Worm (Caenorhabditis elegans) whole organism, L2 larva: ENCODE data around the gene sftb-1.

Source experiments
- C34F6.9 ChIP-seq: fragments of 150-350 bp; optimal IDR thresholded peaks from 2 replicates; lab custom pipeline; 2014; ENCODE audit warnings: missing biosample characterization, missing genetic modification characterization
- F13H6.1 ChIP-seq: sonication (generic microtip); optimal IDR thresholded peaks from 2 replicates; lab custom pipeline; 2016; ENCODE audit warnings: missing genetic modification characterization, missing compliant biosample characterization
- R02D3.7 ChIP-seq: fragments of 150-350 bp; optimal IDR thresholded peaks from 2 replicates; lab custom pipeline; 2014; ENCODE audit warnings: missing biosample characterization, missing genetic modification characterization
- alr-1 ChIP-seq: fragments of 150-350 bp; optimal IDR thresholded peaks from 2 replicates; lab custom pipeline; 2014; ENCODE audit warnings: missing biosample characterization, missing genetic modification characterization
- ama-1 ChIP-seq: fragments of 150-350 bp; optimal IDR thresholded peaks from 2 replicates; lab custom pipeline; 2018; ENCODE audit warnings: inconsistent platforms
- blmp-1 ChIP-seq: sonication (generic microtip); optimal IDR thresholded peaks from 2 replicates; lab custom pipeline; 2017; ENCODE audit warnings: missing genetic modification characterization, mild to moderate bottlenecking, missing compliant biosample characterization, antibody characterized with exemption, moderate library complexity; ENCODE audit not compliant: insufficient read depth
- crh-2 ChIP-seq: sonication (generic microtip); optimal IDR thresholded peaks from 2 replicates; lab custom pipeline; 2017; ENCODE audit warnings: missing biosample characterization, missing genetic modification characterization
- dmd-4 ChIP-seq: sonication (generic microtip); optimal IDR thresholded peaks from 2 replicates; lab custom pipeline; 2017; ENCODE audit warnings: missing biosample characterization, missing genetic modification characterization
- egl-27 ChIP-seq: sonication (generic microtip); optimal IDR thresholded peaks from 3 replicates; lab custom pipeline; 2017; ENCODE audit warnings: missing biosample characterization, missing genetic modification reagents, missing genetic modification characterization
- elt-3 ChIP-seq: sonication (generic microtip); optimal IDR thresholded peaks from 2 replicates; lab custom pipeline; 2017; ENCODE audit warnings: missing biosample characterization, missing genetic modification characterization
- fos-1 ChIP-seq: fragments of 150-350 bp; optimal IDR thresholded peaks from 2 replicates; lab custom pipeline; 2014; ENCODE audit warnings: missing biosample characterization, missing genetic modification characterization
- gmeb-1 ChIP-seq: fragments of 150-350 bp; optimal IDR thresholded peaks from 2 replicates; lab custom pipeline; 2014; ENCODE audit warnings: missing biosample characterization, missing genetic modification characterization
- lin-11 ChIP-seq: fragments of 150-350 bp; sonication (generic microtip); optimal IDR thresholded peaks from 2 replicates; lab custom pipeline; 2014; ENCODE audit warnings: missing biosample characterization, missing genetic modification characterization, inconsistent platforms, mixed read lengths
- lin-13 ChIP-seq: fragments of 150-350 bp; optimal IDR thresholded peaks from 2 replicates; lab custom pipeline; 2014; ENCODE audit warnings: missing biosample characterization, missing genetic modification reagents, missing genetic modification characterization
- lin-39 ChIP-seq: fragments of 150-350 bp; optimal IDR thresholded peaks from 2 replicates; lab custom pipeline; 2014; ENCODE audit warnings: missing biosample characterization, missing genetic modification reagents, missing genetic modification characterization
- mab-5 ChIP-seq: fragments of 150-350 bp; optimal IDR thresholded peaks from 2 replicates; lab custom pipeline; 2014; ENCODE audit warnings: missing biosample characterization, missing genetic modification characterization
- mbf-1 ChIP-seq: sonication (generic microtip); optimal IDR thresholded peaks from 2 replicates; lab custom pipeline; 2017; ENCODE audit warnings: missing biosample characterization, missing genetic modification characterization
- mdl-1 ChIP-seq, 2 experiments: fragments of 150-350 bp in 1 of 2; sonication (generic microtip) in 1 of 2; optimal IDR thresholded peaks; 2 replicates each; lab custom pipeline; 2017; ENCODE audit warnings: missing biosample characterization in 2 of 2, missing genetic modification characterization in 2 of 2
- nhr-10 ChIP-seq: sonication (generic microtip); optimal IDR thresholded peaks from 2 replicates; lab custom pipeline; 2017; ENCODE audit warnings: missing biosample characterization, missing genetic modification characterization
- nhr-11 ChIP-seq: fragments of 150-350 bp; optimal IDR thresholded peaks from 2 replicates; lab custom pipeline; 2014; ENCODE audit warnings: missing biosample characterization, missing genetic modification characterization
- nhr-21 ChIP-seq: fragments of 150-350 bp; optimal IDR thresholded peaks from 2 replicates; lab custom pipeline; 2014; ENCODE audit warnings: missing biosample characterization, missing genetic modification characterization
- sem-4 ChIP-seq: fragments of 150-350 bp; optimal IDR thresholded peaks from 2 replicates; lab custom pipeline; 2014; ENCODE audit warnings: missing biosample characterization, missing genetic modification reagents, missing genetic modification characterization
- sma-3 ChIP-seq: sonication (generic microtip); optimal IDR thresholded peaks from 2 replicates; lab custom pipeline; 2016; ENCODE audit warnings: missing genetic modification reagents, missing genetic modification characterization, missing compliant biosample characterization
- sma-9 ChIP-seq, 2 experiments: fragments of 150-350 bp in 1 of 2; sonication (generic microtip) in 1 of 2; optimal IDR thresholded peaks; 2 replicates each; lab custom pipeline; 2014 to 2016; ENCODE audit warnings: missing genetic modification characterization in 2 of 2, mild to moderate bottlenecking in 1 of 2, missing biosample characterization in 1 of 2, missing compliant biosample characterization in 1 of 2, missing genetic modification reagents in 1 of 2, moderate library complexity in 1 of 2
- snpc-4 ChIP-seq: fragments of 150-350 bp; optimal IDR thresholded peaks from 2 replicates; lab custom pipeline; 2014; ENCODE audit warnings: missing biosample characterization, missing genetic modification characterization
- unc-62 ChIP-seq: fragments of 150-350 bp; optimal IDR thresholded peaks from 2 replicates; lab custom pipeline; 2014; ENCODE audit warnings: missing biosample characterization, missing genetic modification reagents, missing genetic modification characterization
- zag-1 ChIP-seq: fragments of 150-350 bp; optimal IDR thresholded peaks from 2 replicates; lab custom pipeline; 2014; ENCODE audit warnings: missing biosample characterization, missing genetic modification characterization
- ztf-11 ChIP-seq: sonication (generic microtip); optimal IDR thresholded peaks from 2 replicates; lab custom pipeline; 2017; ENCODE audit warnings: missing biosample characterization, missing genetic modification characterization

Gene sftb-1

DNA sequence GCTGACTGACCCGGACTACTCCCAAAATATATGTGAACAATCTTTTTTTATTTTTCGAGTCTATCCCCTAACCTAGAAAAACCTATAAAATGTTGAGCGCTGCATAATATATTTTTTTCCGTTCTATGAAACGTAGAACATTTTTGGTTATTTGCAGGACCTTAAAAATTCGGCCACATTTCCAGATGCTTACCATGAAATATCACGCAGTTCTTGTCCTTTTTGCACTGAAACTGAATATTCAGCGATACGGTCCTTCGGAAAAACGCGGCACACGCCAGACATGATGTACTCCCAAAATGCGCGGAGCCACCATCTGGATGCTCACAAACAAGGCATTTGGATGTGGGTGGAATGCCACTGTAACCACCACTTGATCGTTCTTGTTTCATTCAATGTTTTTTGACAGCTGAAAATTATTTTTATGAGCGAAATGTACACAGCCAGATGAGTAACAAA, 36.2 kb downstream of the sftb-1 start, which contains the start of gene nhr-20:
Gene nhr-20, minus strand, starts transcription at position 409 of the 459 bp plus-strand sequence.
- TF ChIP-seq nhr-21 (tag; lab: Kevin White, UChicago) (no peak), F13H6.1 (tag; lab: Kevin White, UChicago) (no peak), lin-13 (GFP tag; lab: Kevin White, UChicago) (no peak), fos-1 (no peak), gmeb-1 (tag; lab: Kevin White, UChicago) (no peak), lin-39 (tag; lab: Kevin White, UChicago) (no peak)

DNA sequence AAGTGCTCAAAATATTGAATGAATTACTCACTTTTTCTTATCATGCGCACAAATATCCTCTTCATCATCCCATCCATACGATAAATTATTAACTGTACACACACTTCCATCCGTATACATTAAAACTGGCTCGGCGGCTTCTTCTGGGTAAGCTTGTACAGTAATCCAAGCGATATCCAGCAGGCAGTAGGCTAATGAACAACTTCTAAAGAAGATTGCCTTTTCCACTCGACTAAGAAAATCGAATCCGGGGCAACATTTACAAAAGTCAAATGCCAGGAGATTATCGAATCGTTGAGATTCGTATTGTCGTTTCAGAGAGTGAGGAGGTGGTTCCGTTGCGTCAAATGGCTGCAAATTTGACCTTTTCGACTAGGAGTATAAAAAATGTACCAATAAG, 37.7 kb downstream of the sftb-1 start:
- TF ChIP-seq mab-5 = no peak
- no peak for TF ChIP-seq nhr-21 (tag; lab: Kevin White, UChicago)

DNA sequence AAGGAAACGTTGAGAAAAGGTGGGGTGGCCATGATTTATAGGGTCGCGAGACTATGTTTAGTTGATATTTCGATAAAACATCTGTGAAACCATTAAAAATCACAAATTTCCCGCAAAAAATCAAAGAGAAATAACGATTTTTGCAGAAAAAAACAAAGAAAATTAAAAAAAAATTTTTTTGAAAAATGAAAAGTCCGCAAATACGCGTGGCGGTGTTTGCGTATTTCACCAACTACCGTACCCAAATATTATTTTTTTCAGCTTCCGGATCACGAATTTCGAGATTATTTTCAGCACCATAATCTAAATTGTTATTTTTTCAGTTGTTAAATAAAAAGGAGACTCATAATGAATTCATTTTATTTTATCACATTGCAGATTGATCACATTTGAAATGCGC, 39.0 kb downstream of the sftb-1 start:
- no peak for TF ChIP-seq lin-11 (tag; lab: Kevin White, UChicago)
- TF ChIP-seq dmd-4 (tag; lab: Kevin White, UChicago) = no peak
- TF ChIP-seq sma-3 (GFP tag; lab: Kevin White, UChicago) = no peak
- no peak for TF ChIP-seq egl-27
- TF ChIP-seq nhr-10 (tag; lab: Kevin White, UChicago) = no peak
- no peak for TF ChIP-seq sma-9 (GFP tag; optimal IDR thresholded peaks at IDR 0.05; lab: Kevin White, UChicago)
- no peak for TF ChIP-seq sma-9 (tag; optimal IDR thresholded peaks at IDR 0.05; lab: Kevin White, UChicago)
- TF ChIP-seq mdl-1 (tag; optimal IDR thresholded peaks at IDR 0.05; lab: Kevin White, UChicago) = no peak
- TF ChIP-seq nhr-11 = no peak
- TF ChIP-seq sem-4 (tag; lab: Kevin White, UChicago) = no peak
- TF ChIP-seq C34F6.9 = no peak
- no peak for TF ChIP-seq elt-3

DNA sequence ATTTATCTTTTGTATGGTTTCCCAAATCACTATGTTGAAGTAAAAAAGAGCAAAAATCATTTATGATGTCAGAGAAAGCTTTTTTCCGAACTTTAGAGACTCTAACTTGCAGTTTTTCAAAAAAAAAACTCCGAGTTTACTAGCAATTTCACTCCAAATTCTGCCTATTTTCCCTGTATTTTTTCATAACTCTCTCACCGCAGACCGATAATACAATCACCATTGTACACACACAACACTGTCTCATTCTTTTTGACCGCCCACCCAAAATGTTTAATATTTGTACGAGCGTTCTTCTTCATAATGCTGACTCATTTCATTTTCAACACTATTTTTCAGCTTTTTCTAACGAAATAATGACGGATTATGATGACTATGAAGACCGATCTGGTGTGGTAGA, 40.2 kb downstream of the sftb-1 start, which contains the start of gene F43C1.5:
Gene F43C1.5, plus strand, starts transcription at position 301 of the 400 bp plus-strand sequence.
- TF ChIP-seq ztf-11 = no peak
- no peak for TF ChIP-seq ama-1 (lab: Kevin White, UChicago)
- TF ChIP-seq blmp-1 (tag; lab: Kevin White, UChicago) = no peak
- no peak for TF ChIP-seq unc-62 (GFP tag; lab: Kevin White, UChicago)
- no peak for TF ChIP-seq mdl-1 (tag; optimal IDR thresholded peaks at IDR 0.05; lab: Kevin White, UChicago)
- TF ChIP-seq snpc-4 (tag; lab: Kevin White, UChicago) = no peak
- TF ChIP-seq sma-3 (GFP tag; lab: Kevin White, UChicago) = no peak

DNA sequence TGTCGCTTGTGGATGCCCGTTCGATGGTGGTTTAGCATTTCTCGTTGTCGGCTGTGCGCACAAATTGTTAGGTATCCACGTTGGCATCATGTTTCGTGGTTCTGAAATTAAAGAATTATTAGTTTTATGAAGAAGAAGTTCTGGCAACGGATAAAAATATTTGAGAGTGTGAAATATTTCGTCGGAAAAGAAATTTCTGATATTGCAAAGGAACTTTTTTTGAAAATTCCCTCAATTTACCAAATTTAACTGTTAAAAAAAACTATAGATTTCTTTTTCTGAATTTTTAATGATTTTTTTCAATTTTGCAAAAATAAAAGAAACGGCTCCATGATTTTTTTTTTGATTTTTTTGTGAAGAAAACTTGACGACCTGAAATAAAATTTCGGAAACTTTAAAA, 41.1 kb downstream of the sftb-1 start, which contains the start of gene mpk-1:
Gene mpk-1, minus strand, starts transcription at position 101 of the 400 bp plus-strand sequence.
- no peak for TF ChIP-seq zag-1 (tag; lab: Kevin White, UChicago)
- no peak for TF ChIP-seq mab-5
- no peak for TF ChIP-seq blmp-1 (tag; lab: Kevin White, UChicago)
- no peak for TF ChIP-seq sma-3 (GFP tag; lab: Kevin White, UChicago)
- TF ChIP-seq unc-62 (GFP tag; lab: Kevin White, UChicago) = no peak
- TF ChIP-seq, all 48 proteins: peak for 0

DNA sequence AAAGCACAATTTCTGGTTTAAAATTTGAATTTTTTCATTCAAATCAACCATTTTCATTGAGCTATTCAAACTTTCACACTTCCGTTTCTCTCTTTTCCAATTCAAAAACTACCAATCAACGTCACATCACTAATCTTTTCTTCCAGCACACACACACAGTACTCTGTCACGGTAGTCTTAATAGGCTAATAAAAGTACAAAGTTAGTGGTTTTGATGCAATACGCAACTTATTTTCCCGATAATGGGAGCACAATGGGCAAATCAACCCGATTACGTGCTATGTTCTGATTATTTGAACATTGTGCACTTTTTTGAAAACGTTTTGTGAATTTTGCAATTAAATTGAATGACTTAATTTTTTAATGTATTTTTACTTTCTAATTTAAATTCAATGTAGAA, 41.7 kb downstream of the sftb-1 start:
- TF ChIP-seq crh-2 (tag; lab: Kevin White, UChicago) (no peak), fos-1 (peak; percentile 80)

DNA sequence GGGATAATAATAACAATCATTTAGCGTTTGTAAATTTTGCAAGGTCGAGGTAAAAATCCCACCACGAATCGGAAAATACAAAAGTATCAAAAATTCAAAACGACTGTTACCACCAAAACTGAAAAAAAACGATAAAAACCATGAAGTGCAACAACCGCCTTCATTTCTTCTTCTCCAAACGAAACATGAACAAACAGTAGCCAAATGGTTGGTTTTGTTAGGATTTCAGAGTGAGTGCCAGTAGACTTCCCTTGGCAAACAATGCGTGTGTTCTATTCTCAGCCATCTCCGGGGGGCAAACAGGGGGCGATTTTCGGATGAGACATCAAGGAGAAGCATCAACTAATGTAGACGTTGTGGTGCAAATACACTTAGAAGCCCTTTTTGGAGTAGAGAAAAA, 44.3 kb downstream of the sftb-1 start:
- TF ChIP-seq C34F6.9 (no peak), mbf-1 (tag; lab: Kevin White, UChicago) (no peak), elt-3 (no peak), ama-1 (lab: Kevin White, UChicago) (no peak), sma-9 (GFP tag; optimal IDR thresholded peaks at IDR 0.05; lab: Kevin White, UChicago) (no peak), sma-9 (tag; optimal IDR thresholded peaks at IDR 0.05; lab: Kevin White, UChicago) (no peak), lin-11 (tag; lab: Kevin White, UChicago) (no peak), R02D3.7 (tag; lab: Kevin White, UChicago) (no peak), alr-1 (tag; lab: Kevin White, UChicago) (no peak)
